Fruit fly (Drosophila melanogaster) whole organism, pupa: ENCODE measurements around the gene Adk1.

Experiments
- CG14655 ChIP-seq: fragments of 200-800 bp; sonication (Bioruptor generic); optimal IDR thresholded peaks from 3 replicates; lab custom pipeline; 2017; ENCODE audit warnings: mild to moderate bottlenecking, missing biosample characterization, missing genetic modification reagents, missing genetic modification characterization
- CG17806 ChIP-seq: fragments of 200-800 bp; sonication (Bioruptor generic); optimal IDR thresholded peaks from 2 replicates; lab custom pipeline; 2018; ENCODE audit warnings: missing biosample characterization, mild to moderate bottlenecking, missing genetic modification characterization, moderate library complexity
- CG34367 ChIP-seq: fragments of 200-800 bp; sonication (Bioruptor generic); optimal IDR thresholded peaks from 2 replicates; lab custom pipeline; 2018; ENCODE audit warnings: missing biosample characterization, mild to moderate bottlenecking, missing genetic modification characterization
- CG8159 ChIP-seq: fragments of 200-800 bp; sonication (Bioruptor generic); optimal IDR thresholded peaks from 3 replicates; lab custom pipeline; 2018; ENCODE audit warnings: missing biosample characterization, mild to moderate bottlenecking, missing genetic modification characterization, moderate library complexity
- CG9948 ChIP-seq: fragments of 200-800 bp; sonication (Bioruptor generic); optimal IDR thresholded peaks from 2 replicates; lab custom pipeline; 2018; ENCODE audit warnings: missing biosample characterization, mild to moderate bottlenecking, missing genetic modification characterization, moderate library complexity
- D1 ChIP-seq: fragments of 200-800 bp; sonication (Bioruptor generic); optimal IDR thresholded peaks from 2 replicates; lab custom pipeline; 2018; ENCODE audit warnings: missing biosample characterization, mild to moderate bottlenecking, missing genetic modification characterization, moderate library complexity
- EcR ChIP-seq: fragments of 200-800 bp; sonication (Bioruptor generic); optimal IDR thresholded peaks from 3 replicates; lab custom pipeline; 2019; ENCODE audit warnings: missing biosample characterization, missing genetic modification characterization, mild to moderate bottlenecking, moderate library complexity, missing genetic modification reagents
- Pif1A ChIP-seq: fragments of 200-800 bp; sonication (Bioruptor generic); optimal IDR thresholded peaks from 3 replicates; lab custom pipeline; 2016; ENCODE audit warnings: missing biosample characterization, missing genetic modification characterization
- Pif1B ChIP-seq: fragments of 200-800 bp; sonication (Bioruptor generic); optimal IDR thresholded peaks from 3 replicates; lab custom pipeline; 2016; ENCODE audit warnings: missing biosample characterization, missing genetic modification characterization
- fd96Ca ChIP-seq: fragments of 200-800 bp; sonication (Bioruptor generic); IDR thresholded peaks from 3 replicates; pipeline ENCODE4 v1.3.6; 2022; ENCODE audit warnings: missing biosample characterization, missing genetic modification characterization
- gl ChIP-seq: fragments of 200-800 bp; sonication (Bioruptor generic); optimal IDR thresholded peaks from 2 replicates; lab custom pipeline; 2018; ENCODE audit warnings: missing biosample characterization, mild to moderate bottlenecking, missing genetic modification characterization

DNA sequence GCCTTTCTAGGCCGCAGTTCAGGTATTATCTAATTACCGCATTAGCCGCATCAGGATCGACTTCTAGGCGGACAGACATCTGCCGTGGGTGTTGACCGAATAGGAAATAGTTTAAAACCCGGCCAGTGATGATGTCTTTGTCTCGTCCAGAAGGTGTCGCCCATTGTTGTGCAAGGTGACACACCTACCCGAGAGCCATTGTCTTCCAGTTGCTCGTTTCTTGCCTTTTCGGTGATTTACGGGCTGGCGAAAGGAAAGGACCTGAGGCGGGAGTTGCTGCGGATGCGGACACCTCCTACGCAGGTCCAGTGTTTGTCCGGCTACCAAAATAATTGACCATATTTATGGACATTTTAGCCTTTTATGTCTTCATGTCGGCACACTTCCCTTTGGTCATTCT lies 50.5 kb downstream of the Adk1 start:
- no peak for TF ChIP-seq fd96Ca (GFP tag; lab: Robert Waterston, UW)
- TF ChIP-seq Pif1B (GFP tag; lab: Kevin White, UChicago): no peak
- TF ChIP-seq CG14655 (GFP tag; lab: Kevin White, UChicago): no peak
- no peak for TF ChIP-seq CG17806 (tag; lab: Kevin White, UChicago)
- TF ChIP-seq gl: no peak
- TF ChIP-seq CG34367: no peak
- TF ChIP-seq CG9948 (tag; lab: Kevin White, UChicago): no peak
- TF ChIP-seq EcR (GFP tag; lab: Kevin White, UChicago): no peak
- TF ChIP-seq D1: no peak
- no peak for TF ChIP-seq CG8159 (tag; lab: Kevin White, UChicago)
- no peak for TF ChIP-seq Pif1A (GFP tag; lab: Kevin White, UChicago)
